Worm (Caenorhabditis elegans) whole organism, L2 larva: Measurements from ENCODE around the gene M153.5.
A peak's percentile ranks its signal among the peaks of the same experiment; 100 is the strongest.

Experiments used
- C34F6.9 ChIP-seq: fragments of 150-350 bp; optimal IDR thresholded peaks from 2 replicates; lab custom pipeline; 2014; ENCODE audit warnings: missing biosample characterization, missing genetic modification characterization
- F13H6.1 ChIP-seq: sonication (generic microtip); optimal IDR thresholded peaks from 2 replicates; lab custom pipeline; 2016; ENCODE audit warnings: missing genetic modification characterization, missing compliant biosample characterization
- Y55F3AM.14 ChIP-seq: fragments of 200-800 bp; sonication (Bioruptor generic); optimal IDR thresholded peaks from 2 replicates; lab custom pipeline; 2018; ENCODE audit warnings: mild to moderate bottlenecking, missing genetic modification characterization, missing compliant biosample characterization
- ZK546.5 ChIP-seq: sonication (generic microtip); optimal IDR thresholded peaks from 2 replicates; lab custom pipeline; 2017; ENCODE audit warnings: missing biosample characterization, missing genetic modification characterization
- alr-1 ChIP-seq: fragments of 150-350 bp; optimal IDR thresholded peaks from 2 replicates; lab custom pipeline; 2014; ENCODE audit warnings: missing biosample characterization, missing genetic modification characterization
- aly-2 ChIP-seq: fragments of 150-350 bp; optimal IDR thresholded peaks from 2 replicates; lab custom pipeline; 2014; ENCODE audit warnings: missing biosample characterization, missing genetic modification characterization
- ama-1 ChIP-seq: fragments of 150-350 bp; optimal IDR thresholded peaks from 2 replicates; lab custom pipeline; 2018; ENCODE audit warnings: inconsistent platforms
- blmp-1 ChIP-seq: sonication (generic microtip); optimal IDR thresholded peaks from 2 replicates; lab custom pipeline; 2017; ENCODE audit warnings: missing genetic modification characterization, mild to moderate bottlenecking, missing compliant biosample characterization, antibody characterized with exemption, moderate library complexity; ENCODE audit not compliant: insufficient read depth
- ceh-16 ChIP-seq: fragments of 150-350 bp; optimal IDR thresholded peaks from 2 replicates; lab custom pipeline; 2014; ENCODE audit warnings: missing biosample characterization, missing genetic modification characterization
- ceh-82 ChIP-seq: fragments of 150-350 bp; optimal IDR thresholded peaks from 2 replicates; lab custom pipeline; 2014; ENCODE audit warnings: missing biosample characterization, missing genetic modification characterization
- crh-2 ChIP-seq: sonication (generic microtip); optimal IDR thresholded peaks from 2 replicates; lab custom pipeline; 2017; ENCODE audit warnings: missing biosample characterization, missing genetic modification characterization
- dmd-4 ChIP-seq: sonication (generic microtip); optimal IDR thresholded peaks from 2 replicates; lab custom pipeline; 2017; ENCODE audit warnings: missing biosample characterization, missing genetic modification characterization
- egl-27 ChIP-seq: sonication (generic microtip); optimal IDR thresholded peaks from 3 replicates; lab custom pipeline; 2017; ENCODE audit warnings: missing biosample characterization, missing genetic modification reagents, missing genetic modification characterization
- elt-3 ChIP-seq: sonication (generic microtip); optimal IDR thresholded peaks from 2 replicates; lab custom pipeline; 2017; ENCODE audit warnings: missing biosample characterization, missing genetic modification characterization
- gmeb-1 ChIP-seq: fragments of 150-350 bp; optimal IDR thresholded peaks from 2 replicates; lab custom pipeline; 2014; ENCODE audit warnings: missing biosample characterization, missing genetic modification characterization
- lin-11 ChIP-seq: fragments of 150-350 bp; sonication (generic microtip); optimal IDR thresholded peaks from 2 replicates; lab custom pipeline; 2014; ENCODE audit warnings: missing biosample characterization, missing genetic modification characterization, inconsistent platforms, mixed read lengths
- lin-13 ChIP-seq: fragments of 150-350 bp; optimal IDR thresholded peaks from 2 replicates; lab custom pipeline; 2014; ENCODE audit warnings: missing biosample characterization, missing genetic modification reagents, missing genetic modification characterization
- lin-39 ChIP-seq: fragments of 150-350 bp; optimal IDR thresholded peaks from 2 replicates; lab custom pipeline; 2014; ENCODE audit warnings: missing biosample characterization, missing genetic modification reagents, missing genetic modification characterization
- lsy-2 ChIP-seq, 2 experiments: fragments of 150-350 bp in 1 of 2; sonication (generic microtip) in 1 of 2; optimal IDR thresholded peaks; 2 replicates each; lab custom pipeline; 2014 to 2017; ENCODE audit warnings: missing biosample characterization in 2 of 2, missing genetic modification characterization in 2 of 2
- mab-5 ChIP-seq: fragments of 150-350 bp; optimal IDR thresholded peaks from 2 replicates; lab custom pipeline; 2014; ENCODE audit warnings: missing biosample characterization, missing genetic modification characterization
- mdl-1 ChIP-seq, 2 experiments: fragments of 150-350 bp in 1 of 2; sonication (generic microtip) in 1 of 2; optimal IDR thresholded peaks; 2 replicates each; lab custom pipeline; 2017; ENCODE audit warnings: missing biosample characterization in 2 of 2, missing genetic modification characterization in 2 of 2
- nhr-11 ChIP-seq: fragments of 150-350 bp; optimal IDR thresholded peaks from 2 replicates; lab custom pipeline; 2014; ENCODE audit warnings: missing biosample characterization, missing genetic modification characterization
- nhr-12 ChIP-seq: fragments of 150-350 bp; optimal IDR thresholded peaks from 2 replicates; lab custom pipeline; 2014; ENCODE audit warnings: missing biosample characterization, missing genetic modification characterization
- nhr-129 ChIP-seq: fragments of 150-350 bp; optimal IDR thresholded peaks from 2 replicates; lab custom pipeline; 2014; ENCODE audit warnings: missing biosample characterization, missing genetic modification characterization
- nhr-21 ChIP-seq: fragments of 150-350 bp; optimal IDR thresholded peaks from 2 replicates; lab custom pipeline; 2014; ENCODE audit warnings: missing biosample characterization, missing genetic modification characterization
- nhr-23 ChIP-seq: fragments of 150-350 bp; optimal IDR thresholded peaks from 2 replicates; lab custom pipeline; 2014; ENCODE audit warnings: missing biosample characterization, missing genetic modification reagents, missing genetic modification characterization
- nhr-237 ChIP-seq: fragments of 150-350 bp; optimal IDR thresholded peaks from 2 replicates; lab custom pipeline; 2014; ENCODE audit warnings: missing biosample characterization, missing genetic modification characterization
- nhr-25 ChIP-seq: fragments of 150-350 bp; sonication (generic microtip); optimal IDR thresholded peaks from 3 replicates; lab custom pipeline; 2014; ENCODE audit warnings: missing biosample characterization, missing genetic modification characterization
- peb-1 ChIP-seq: fragments of 150-350 bp; optimal IDR thresholded peaks from 2 replicates; lab custom pipeline; 2014; ENCODE audit warnings: missing biosample characterization, missing genetic modification characterization
- sem-4 ChIP-seq: fragments of 150-350 bp; optimal IDR thresholded peaks from 2 replicates; lab custom pipeline; 2014; ENCODE audit warnings: missing biosample characterization, missing genetic modification reagents, missing genetic modification characterization
- skn-1 ChIP-seq: sonication (generic microtip); optimal IDR thresholded peaks from 2 replicates; lab custom pipeline; 2017; ENCODE audit warnings: missing biosample characterization, missing genetic modification characterization
- sma-3 ChIP-seq: sonication (generic microtip); optimal IDR thresholded peaks from 2 replicates; lab custom pipeline; 2016; ENCODE audit warnings: missing genetic modification reagents, missing genetic modification characterization, missing compliant biosample characterization
- sma-9 ChIP-seq, 2 experiments: fragments of 150-350 bp in 1 of 2; sonication (generic microtip) in 1 of 2; optimal IDR thresholded peaks; 2 replicates each; lab custom pipeline; 2014 to 2016; ENCODE audit warnings: missing genetic modification characterization in 2 of 2, mild to moderate bottlenecking in 1 of 2, missing biosample characterization in 1 of 2, missing compliant biosample characterization in 1 of 2, missing genetic modification reagents in 1 of 2, moderate library complexity in 1 of 2
- snpc-4 ChIP-seq: fragments of 150-350 bp; optimal IDR thresholded peaks from 2 replicates; lab custom pipeline; 2014; ENCODE audit warnings: missing biosample characterization, missing genetic modification characterization
- unc-39 ChIP-seq: fragments of 150-350 bp; optimal IDR thresholded peaks from 2 replicates; lab custom pipeline; 2014; ENCODE audit warnings: missing biosample characterization, missing genetic modification characterization
- unc-55 ChIP-seq: fragments of 150-350 bp; sonication (generic microtip); optimal IDR thresholded peaks from 3 replicates; lab custom pipeline; 2014; ENCODE audit warnings: missing biosample characterization, missing genetic modification reagents, missing genetic modification characterization
- zag-1 ChIP-seq: fragments of 150-350 bp; optimal IDR thresholded peaks from 2 replicates; lab custom pipeline; 2014; ENCODE audit warnings: missing biosample characterization, missing genetic modification characterization
- ztf-11 ChIP-seq: sonication (generic microtip); optimal IDR thresholded peaks from 2 replicates; lab custom pipeline; 2017; ENCODE audit warnings: missing biosample characterization, missing genetic modification characterization
- ztf-4 ChIP-seq: fragments of 150-350 bp; optimal IDR thresholded peaks from 2 replicates; lab custom pipeline; 2014; ENCODE audit warnings: missing biosample characterization, missing genetic modification characterization

Gene M153.5

ce11 chrX:12176873-12177293 is 33.1 kb downstream of the M153.5 start:
- TF ChIP-seq crh-2 (tag; lab: Kevin White, UChicago): peak; percentile 45
- peak; percentile 68 for TF ChIP-seq nhr-25
- no peak for TF ChIP-seq nhr-12 (tag; lab: Kevin White, UChicago)
- TF ChIP-seq, all 48 proteins: peak for 2

ce11 chrX:12177521-12177920 is 33.7 kb downstream of the M153.5 start:
- no peak for TF ChIP-seq C34F6.9
- peak; percentile 3 for TF ChIP-seq unc-55 (GFP tag; lab: Kevin White, UChicago)
- TF ChIP-seq sem-4 (tag; lab: Kevin White, UChicago): peak; percentile 21

- TF ChIP-seq sem-4 (tag; lab: Kevin White, UChicago) (peak; percentile 27), nhr-25 (peak; percentile 62), C34F6.9 (peak; percentile 13), crh-2 (tag; lab: Kevin White, UChicago) (peak; percentile 5), lsy-2 (tag; optimal IDR thresholded peaks at IDR 0.05; lab: Kevin White, UChicago) (peak in 1 of 2 experiments; percentile 7), ZK546.5 (tag; lab: Kevin White, UChicago) (no peak), Y55F3AM.14 (GFP tag; lab: Kevin White, UChicago) (no peak)
These were observed 34.7 kb downstream of the M153.5 start for ce11 chrX:12178351-12179089.

ce11 chrX:12179090-12179488 is 35.3 kb downstream of the M153.5 start:
- TF ChIP-seq sma-9 (GFP tag; optimal IDR thresholded peaks at IDR 0.05; lab: Kevin White, UChicago) (peak; percentile 58), sma-9 (tag; optimal IDR thresholded peaks at IDR 0.05; lab: Kevin White, UChicago) (no peak), ztf-11 (tag; lab: Kevin White, UChicago) (no peak), lin-11 (tag; lab: Kevin White, UChicago) (no peak), gmeb-1 (no peak), Y55F3AM.14 (GFP tag; lab: Kevin White, UChicago) (no peak), F13H6.1 (tag; lab: Kevin White, UChicago) (peak; percentile 75), alr-1 (tag; lab: Kevin White, UChicago) (no peak), elt-3 (no peak), unc-55 (GFP tag; lab: Kevin White, UChicago) (no peak), zag-1 (tag; lab: Kevin White, UChicago) (no peak), snpc-4 (tag; lab: Kevin White, UChicago) (no peak), nhr-11 (tag; lab: Kevin White, UChicago) (no peak), dmd-4 (no peak), mab-5 (tag; lab: Kevin White, UChicago) (no peak), nhr-129 (peak; percentile 3), sem-4 (tag; lab: Kevin White, UChicago) (no peak)

- no peak for TF ChIP-seq lin-11 (tag; lab: Kevin White, UChicago)
- no peak for TF ChIP-seq blmp-1
- TF ChIP-seq mdl-1 (tag; optimal IDR thresholded peaks at IDR 0.05; lab: Kevin White, UChicago): no peak
- no peak for TF ChIP-seq egl-27 (tag; lab: Kevin White, UChicago)
- no peak for TF ChIP-seq ztf-4
- TF ChIP-seq mab-5 (tag; lab: Kevin White, UChicago): peak; percentile 48
- no peak for TF ChIP-seq lin-39 (tag; lab: Kevin White, UChicago)
- no peak for TF ChIP-seq sem-4 (tag; lab: Kevin White, UChicago)
- TF ChIP-seq ama-1 (lab: Kevin White, UChicago): no peak
- TF ChIP-seq unc-55 (GFP tag; lab: Kevin White, UChicago): peak; percentile 73
- TF ChIP-seq elt-3: no peak
- no peak for TF ChIP-seq ceh-16 (tag; lab: Kevin White, UChicago)
- TF ChIP-seq aly-2 (tag; lab: Kevin White, UChicago): no peak
These were observed 36.1 kb downstream of the M153.5 start for ce11 chrX:12179817-12180384.

ce11 chrX:12180681-12181080 is 36.9 kb downstream of the M153.5 start:
- TF ChIP-seq sma-3 (GFP tag; lab: Kevin White, UChicago): peak; percentile 44
- TF ChIP-seq zag-1 (tag; lab: Kevin White, UChicago): no peak
- TF ChIP-seq blmp-1: peak; percentile 67
- no peak for TF ChIP-seq nhr-237 (tag; lab: Kevin White, UChicago)
- no peak for TF ChIP-seq nhr-23 (tag; lab: Kevin White, UChicago)
- TF ChIP-seq aly-2 (tag; lab: Kevin White, UChicago): no peak
- no peak for TF ChIP-seq Y55F3AM.14 (GFP tag; lab: Kevin White, UChicago)
- no peak for TF ChIP-seq skn-1 (tag; lab: Kevin White, UChicago)
- TF ChIP-seq lin-13: no peak
- no peak for TF ChIP-seq mab-5 (tag; lab: Kevin White, UChicago)
- peak; percentile 43 for TF ChIP-seq C34F6.9
- no peak for TF ChIP-seq unc-39 (tag; lab: Kevin White, UChicago)
- no peak for TF ChIP-seq elt-3
- no peak for TF ChIP-seq ztf-11 (tag; lab: Kevin White, UChicago)
- no peak for TF ChIP-seq dmd-4
- TF ChIP-seq gmeb-1: peak; percentile 8
- TF ChIP-seq peb-1 (tag; lab: Kevin White, UChicago): no peak
- no peak for TF ChIP-seq ama-1 (lab: Kevin White, UChicago)
- TF ChIP-seq nhr-21 (tag; lab: Kevin White, UChicago): peak; percentile 60
- TF ChIP-seq snpc-4 (tag; lab: Kevin White, UChicago): no peak
- no peak for TF ChIP-seq ceh-82 (tag; lab: Kevin White, UChicago)
- no peak for TF ChIP-seq lin-11 (tag; lab: Kevin White, UChicago)
